Worm (Caenorhabditis elegans): ENCODE measurements around the gene D1079.1.

ce11 chrX:4395073-4395850, 7.7 kb upstream of the D1079.1 start:
- peak; percentile 57 for TF ChIP-seq ceh-27 (GFP tag; optimal IDR thresholded peaks at IDR 0.05)
- peak; percentile 54 for TF ChIP-seq lin-54 (GFP tag; optimal IDR thresholded peaks at IDR 0.05)
- TF ChIP-seq pha-4 (tag; optimal IDR thresholded peaks at IDR 0.05) = no peak
- no peak for TF ChIP-seq B0035.1 (tag; optimal IDR thresholded peaks at IDR 0.05)
- TF ChIP-seq snpc-4 (GFP tag; optimal IDR thresholded peaks at IDR 0.05) = no peak
- no peak for TF ChIP-seq snpc-4 (tag; optimal IDR thresholded peaks at IDR 0.05)
- TF ChIP-seq hmg-20 (GFP tag; IDR thresholded peaks at IDR 0.05) = no peak
- TF ChIP-seq sea-2 (GFP tag; IDR thresholded peaks at IDR 0.05) = no peak
- peak; percentile 78 for TF ChIP-seq nhr-80 (tag; optimal IDR thresholded peaks at IDR 0.05)
- TF ChIP-seq ama-1 (optimal IDR thresholded peaks at IDR 0.05) = no peak
- TF ChIP-seq ama-1 (GFP tag; optimal IDR thresholded peaks at IDR 0.05) = no peak
- TF ChIP-seq ceh-91 (GFP tag; IDR thresholded peaks at IDR 0.05) = no peak
- TF ChIP-seq aptf-2 (GFP tag; conservative IDR thresholded peaks at IDR 0.05) = no peak

All from whole organism, young adult.